Worm (Caenorhabditis elegans): ENCODE results near the gene Y82E9BR.5.

The Y82E9BR.5 gene

DNA sequence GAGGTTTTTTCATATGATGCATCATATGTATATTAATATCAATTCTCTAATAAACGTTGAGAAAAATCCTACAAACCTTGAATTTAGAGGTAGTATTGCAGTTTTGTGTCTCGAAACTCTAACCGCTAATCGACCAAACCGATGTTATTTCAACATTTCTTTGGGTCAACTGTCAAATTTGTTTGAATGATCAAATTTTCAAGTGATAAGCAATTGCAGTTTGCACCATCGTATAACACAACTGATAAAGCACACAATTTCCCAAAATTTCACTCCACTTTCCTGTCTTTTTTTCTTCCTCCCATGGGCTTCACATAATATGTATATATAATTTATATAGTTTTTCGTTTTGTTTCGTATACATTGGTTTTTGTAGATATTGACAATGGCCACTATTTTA is at the start of gene Y82E9BR.5, which contains the start of gene fbxa-138:
Y82E9BR.5 (plus strand) TSS at position 279 of the 400 bp plus-strand sequence.
fbxa-138 (minus strand) TSS at position 161 of the 400 bp plus-strand sequence.
- TF ChIP-seq Y95B8A.8 (GFP tag; IDR thresholded peaks at IDR 0.05) (no peak), nhr-80 (tag; optimal IDR thresholded peaks at IDR 0.05) (peak; percentile 72)

- TF ChIP-seq pha-4 (tag; optimal IDR thresholded peaks at IDR 0.05): no peak
- TF ChIP-seq ets-4 (GFP tag; optimal IDR thresholded peaks at IDR 0.05): no peak
- no peak for TF ChIP-seq aptf-3 (GFP tag; IDR thresholded peaks at IDR 0.05)
- no peak for TF ChIP-seq fkh-3 (tag; optimal IDR thresholded peaks at IDR 0.05)
- TF ChIP-seq attf-3 (GFP tag; conservative IDR thresholded peaks at IDR 0.05): no peak
- TF ChIP-seq akir-1 (GFP tag; optimal IDR thresholded peaks at IDR 0.05): no peak
- TF ChIP-seq let-526 (GFP tag; IDR thresholded peaks at IDR 0.05): no peak
- TF ChIP-seq snpc-1.3 (tag; optimal IDR thresholded peaks at IDR 0.05; ENCODE audit: insufficient read depth): no peak
These were observed 43.9 kb upstream of the Y82E9BR.5 start, which contains the start of gene fbxa-5 for ce11 chrIII:1340240-1340639. Gene fbxa-5, minus strand, starts transcription at chrIII:1340340.

DNA sequence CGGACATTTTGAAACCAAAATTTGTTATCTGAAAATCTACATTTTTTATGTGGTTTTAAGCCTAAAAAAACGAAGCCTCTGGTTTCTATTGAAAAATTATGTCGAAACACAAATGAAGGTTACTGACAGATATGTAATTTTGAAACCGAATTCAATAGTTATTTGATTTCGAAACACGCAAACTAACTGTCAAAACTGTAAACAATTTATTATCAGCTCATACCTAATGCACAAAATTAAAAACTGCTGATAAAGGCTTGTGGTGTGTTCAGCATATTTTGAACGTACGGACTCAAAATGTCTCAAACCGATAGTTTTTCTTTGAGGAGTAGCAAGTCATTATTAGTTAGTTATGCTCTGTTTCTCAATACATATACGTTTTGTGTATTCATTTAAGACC is 41.7 kb upstream of the Y82E9BR.5 start, which contains the start of gene fbxa-26:
fbxa-26 (minus strand) TSS at position 35 of the 400 bp plus-strand sequence.
- TF ChIP-seq nhr-80 (tag; optimal IDR thresholded peaks at IDR 0.05) (peak; percentile 55), hlh-26 (GFP tag; conservative IDR thresholded peaks at IDR 0.05) (no peak), cebp-1 (GFP tag; IDR thresholded peaks at IDR 0.05) (peak; percentile 55; the same call in 1 of the 2 replicates), cebp-1 (tag; optimal IDR thresholded peaks at IDR 0.05) (peak; percentile 70), unc-62 (GFP tag; optimal IDR thresholded peaks at IDR 0.05) (peak; percentile 0)

- no peak for TF ChIP-seq F37B4.10 (GFP tag; IDR thresholded peaks at IDR 0.05)
- TF ChIP-seq unc-62 (GFP tag; optimal IDR thresholded peaks at IDR 0.05): no peak
- TF ChIP-seq let-526 (GFP tag; IDR thresholded peaks at IDR 0.05): no peak
- TF ChIP-seq hmg-1.2 (GFP tag; IDR thresholded peaks at IDR 0.05): no peak
- no peak for TF ChIP-seq ztf-3 (GFP tag; optimal IDR thresholded peaks at IDR 0.05)
- TF ChIP-seq T26A5.8 (tag; optimal IDR thresholded peaks at IDR 0.05): no peak
- TF ChIP-seq pbrm-1 (GFP tag; IDR thresholded peaks at IDR 0.05): no peak
- TF ChIP-seq ceh-100 (GFP tag; IDR thresholded peaks at IDR 0.05): no peak
- no peak for TF ChIP-seq efl-1 (GFP tag; optimal IDR thresholded peaks at IDR 0.05)
These were observed 41.2 kb upstream of the Y82E9BR.5 start, which contains the start of gene fbxa-27 for ce11 chrIII:1342919-1343419. Gene fbxa-27, plus strand, starts transcription at chrIII:1342969.

ce11 chrIII:1345694-1346093 is 38.5 kb upstream of the Y82E9BR.5 start, which contains the start of gene Y82E9BL.6:
Gene Y82E9BL.6, minus strand, starts transcription at chrIII:1345794.
- TF ChIP-seq lag-1 (GFP tag; IDR thresholded peaks at IDR 0.05) (no peak), nhr-120 (GFP tag; IDR thresholded peaks at IDR 0.05) (no peak), snpc-1.1 (tag; optimal IDR thresholded peaks at IDR 0.05; ENCODE audit: insufficient read depth) (no peak), Y95B8A.8 (GFP tag; IDR thresholded peaks at IDR 0.05) (no peak), hlh-12 (tag; optimal IDR thresholded peaks at IDR 0.05) (no peak), egl-18 (GFP tag; IDR thresholded peaks at IDR 0.05) (no peak)

DNA sequence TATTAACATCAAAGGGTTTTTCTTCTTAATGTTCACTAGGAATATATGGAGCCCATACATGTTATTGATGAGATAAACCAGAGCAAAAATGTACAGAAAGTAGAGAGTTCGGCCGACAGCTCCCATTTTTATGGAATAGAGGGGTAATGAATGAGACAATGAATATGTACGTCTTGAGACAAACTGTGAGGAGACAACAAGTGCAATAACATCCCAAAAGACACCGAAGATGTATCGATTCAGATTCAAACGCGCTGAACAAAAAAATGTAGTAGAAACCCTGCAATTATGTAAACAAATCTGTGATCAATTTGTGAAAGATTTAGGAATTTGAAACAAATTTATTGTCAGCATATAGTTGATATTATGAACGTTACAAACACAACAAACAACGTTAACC is 37.2 kb upstream of the Y82E9BR.5 start:
- TF ChIP-seq F49E8.2 (tag; optimal IDR thresholded peaks at IDR 0.05; ENCODE audit: insufficient read depth): no peak
- TF ChIP-seq dpl-1 (GFP tag; optimal IDR thresholded peaks at IDR 0.05): no peak
- TF ChIP-seq pbrm-1 (GFP tag; IDR thresholded peaks at IDR 0.05): no peak
- no peak for TF ChIP-seq snpc-1.1 (tag; optimal IDR thresholded peaks at IDR 0.05; ENCODE audit: insufficient read depth)
- TF ChIP-seq nhr-80 (tag; optimal IDR thresholded peaks at IDR 0.05): no peak
- TF ChIP-seq hrde-1 (tag; optimal IDR thresholded peaks at IDR 0.05; ENCODE audit: borderline replicate concordance): no peak
- no peak for TF ChIP-seq Y67H2A.10 (GFP tag; conservative IDR thresholded peaks at IDR 0.05)
- TF ChIP-seq madf-10 (tag; optimal IDR thresholded peaks at IDR 0.05): no peak
- TF ChIP-seq B0261.1 (tag; optimal IDR thresholded peaks at IDR 0.05): no peak
- no peak for TF ChIP-seq lin-35 (GFP tag; optimal IDR thresholded peaks at IDR 0.05)
- TF ChIP-seq madf-8 (GFP tag; conservative IDR thresholded peaks at IDR 0.05): no peak
- no peak for TF ChIP-seq sptf-2 (GFP tag; optimal IDR thresholded peaks at IDR 0.05)

All from whole organism, young adult.